Fruit fly (Drosophila melanogaster): ENCODE results near the gene eEF1gamma.
A peak's percentile ranks its signal among the peaks of the same experiment; 100 is the strongest.

The eEF1gamma gene

DNA sequence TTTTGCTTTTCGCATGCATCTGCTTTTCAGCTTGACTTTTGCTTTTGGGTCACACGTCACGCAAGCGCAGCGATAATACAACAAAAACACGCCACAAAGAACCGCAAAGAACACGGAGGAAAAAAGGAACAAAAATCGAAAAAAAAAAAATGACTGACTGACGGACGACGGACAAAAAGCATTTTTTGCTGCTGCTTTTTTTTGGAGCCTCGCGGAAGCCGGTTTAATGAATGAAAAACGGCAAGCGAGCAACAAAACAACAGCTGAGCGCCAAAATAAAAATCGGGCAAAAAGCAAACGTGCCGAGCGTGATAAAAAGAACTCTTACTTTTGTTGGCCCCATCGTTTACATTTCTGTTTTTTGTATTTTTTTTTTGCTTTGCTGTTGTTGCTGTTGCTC, 34.4 kb downstream of the eEF1gamma start (continued):
- peak; percentile 10 for TF ChIP-seq corto (GFP tag; optimal IDR thresholded peaks at IDR 0.05)
- no peak for TF ChIP-seq ash1 (GFP tag; optimal IDR thresholded peaks at IDR 0.05)
- no peak for TF ChIP-seq ci (GFP tag; IDR thresholded peaks at IDR 0.05)
- TF ChIP-seq pita (GFP tag; optimal IDR thresholded peaks at IDR 0.05): no peak
- no peak for TF ChIP-seq tna (GFP tag; IDR thresholded peaks at IDR 0.05; ENCODE audit: partially characterized antibody)
- no peak for TF ChIP-seq CG9437 (GFP tag; optimal IDR thresholded peaks at IDR 0.05)
- TF ChIP-seq CG7786 (GFP tag; optimal IDR thresholded peaks at IDR 0.05): no peak
- TF ChIP-seq CG17568 (GFP tag; optimal IDR thresholded peaks at IDR 0.05): no peak
- no peak for TF ChIP-seq CG4730 (GFP tag; IDR thresholded peaks at IDR 0.05)
- no peak for TF ChIP-seq CG6689 (GFP tag; IDR thresholded peaks at IDR 0.05)
- TF ChIP-seq bsh (GFP tag; optimal IDR thresholded peaks at IDR 0.05): peak in 1 of 2 experiments; percentile 9
- TF ChIP-seq CG13894 (tag; optimal IDR thresholded peaks at IDR 0.05): no peak
- no peak for TF ChIP-seq cg (GFP tag; optimal IDR thresholded peaks at IDR 0.05)

DNA sequence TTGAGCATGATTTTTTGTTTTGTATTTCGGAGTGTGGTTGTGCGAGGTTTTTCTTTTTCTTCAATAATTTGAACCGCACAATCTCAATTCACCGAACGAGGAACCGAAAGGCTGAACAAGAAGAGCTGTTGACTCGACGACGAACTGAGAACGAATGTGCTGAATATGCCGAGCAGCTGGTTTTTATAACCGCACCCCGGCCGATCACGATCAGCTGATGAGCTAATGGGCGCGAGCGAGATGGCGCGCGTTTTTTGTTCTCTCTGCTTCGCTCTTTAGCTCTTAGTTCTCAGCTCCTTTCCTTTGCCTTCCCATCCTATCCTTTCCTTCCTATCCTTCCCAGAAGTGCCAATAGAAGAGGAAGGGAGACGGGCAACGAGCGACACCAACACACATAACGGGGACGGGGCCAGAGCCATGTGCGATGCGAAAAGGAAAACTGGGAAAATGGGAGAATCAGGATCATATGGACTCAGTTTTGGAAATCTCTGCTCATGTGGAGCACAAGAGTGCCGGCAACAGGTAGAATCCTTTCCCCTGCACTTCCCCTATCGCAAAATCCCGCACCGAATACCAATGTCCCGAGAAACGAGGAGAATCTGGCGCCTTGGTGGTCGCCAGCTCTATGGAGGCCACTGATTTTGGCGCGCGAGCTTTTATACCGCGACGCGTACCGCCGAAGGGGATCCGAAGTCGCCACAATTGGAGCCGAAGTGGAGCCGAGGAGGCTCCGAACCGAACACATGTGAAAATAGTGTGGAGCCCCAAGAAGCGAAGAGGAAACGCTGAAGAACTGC, 35.4 kb downstream of the eEF1gamma start, which contains the start of gene stg:
Gene stg (minus strand): TSS at position 635 of the 797 bp plus-strand sequence.
- TF ChIP-seq Nf-YC (tag; optimal IDR thresholded peaks at IDR 0.05) (no peak), maf-S (GFP tag; optimal IDR thresholded peaks at IDR 0.05) (no peak), gem (tag; optimal IDR thresholded peaks at IDR 0.05) (no peak), CG3163 (GFP tag; optimal IDR thresholded peaks at IDR 0.05) (peak; percentile 50), Dip3 (GFP tag; optimal IDR thresholded peaks at IDR 0.05) (no peak), gcm (GFP tag; optimal IDR thresholded peaks at IDR 0.05) (peak; percentile 31), CG1233 (GFP tag; optimal IDR thresholded peaks at IDR 0.05) (no peak), CG31441 (GFP tag; IDR thresholded peaks at IDR 0.05) (no peak), CG17912 (GFP tag; optimal IDR thresholded peaks at IDR 0.05) (no peak), grau (tag; optimal IDR thresholded peaks at IDR 0.05) (no peak), CG8478 (optimal IDR thresholded peaks at IDR 0.05) (no peak), CG10321 (GFP tag; IDR thresholded peaks at IDR 0.05) (peak; percentile 38; the same call in 1 of the 2 replicates), Pdp1 (GFP tag; optimal IDR thresholded peaks at IDR 0.05) (peak in 1 of 2 experiments; percentile 10), CG11085 (GFP tag; IDR thresholded peaks at IDR 0.05) (no peak), Med (GFP tag) (peak; percentile 76), row (GFP tag; IDR thresholded peaks at IDR 0.05) (no peak), Side (GFP tag; optimal IDR thresholded peaks at IDR 0.05) (peak; percentile 17), Nf-YA (GFP tag; IDR thresholded peaks at IDR 0.05) (no peak), ranshi (GFP tag; IDR thresholded peaks at IDR 0.05) (no peak), Dll (GFP tag; IDR thresholded peaks at IDR 0.05; ENCODE audit: partially characterized antibody) (peak; percentile 41; the same call in 1 of the 4 replicates), CG6272 (GFP tag; IDR thresholded peaks at IDR 0.05) (no peak), CTCF (GFP tag; optimal IDR thresholded peaks at IDR 0.05) (peak; percentile 32), CG42726 (GFP tag; IDR thresholded peaks at IDR 0.05; ENCODE audit: partially characterized antibody) (no peak), Dad (GFP tag; optimal IDR thresholded peaks at IDR 0.05) (no peak), ftz-f1 (GFP tag; optimal IDR thresholded peaks at IDR 0.05) (peak; percentile 1), D19B (GFP tag; optimal IDR thresholded peaks at IDR 0.05) (no peak), CG17568 (GFP tag; optimal IDR thresholded peaks at IDR 0.05) (peak; percentile 30), CG8944 (GFP tag; optimal IDR thresholded peaks at IDR 0.05) (no peak), CG32532 (GFP tag; IDR thresholded peaks at IDR 0.05) (no peak), vvl (GFP tag; IDR thresholded peaks at IDR 0.05) (0 out of 2 replicates have a peak, but pooled peaks have one; percentile 25), en (GFP tag; optimal IDR thresholded peaks at IDR 0.05) (no peak), chm (GFP tag; IDR thresholded peaks at IDR 0.05) (peak; percentile 93), NC2β (GFP tag; optimal IDR thresholded peaks at IDR 0.05) (peak; percentile 78), Rx (GFP tag; IDR thresholded peaks at IDR 0.05) (no peak), yki (optimal IDR thresholded peaks at IDR 0.05) (no peak), CG12942 (GFP tag; optimal IDR thresholded peaks at IDR 0.05) (no peak), CG5953 (GFP tag; IDR thresholded peaks at IDR 0.05) (no peak), CG12299 (tag; optimal IDR thresholded peaks at IDR 0.05) (no peak), sob (GFP tag; IDR thresholded peaks at IDR 0.05) (0 out of 2 replicates have a peak, but pooled peaks have one; percentile 7)

All from whole organism, embryonic.